Worm (Caenorhabditis elegans) whole organism, early embryonic: Measurements from ENCODE around the gene F42A9.11.

ENCODE experiments used
- F13C5.2 ChIP-seq: sonication (generic microtip); optimal IDR thresholded peaks from 2 replicates; lab custom pipeline; 2017; ENCODE audit warnings: mild to moderate bottlenecking, missing genetic modification characterization, inconsistent platforms, missing compliant biosample characterization
- ama-1 ChIP-seq: fragments of 150-350 bp; optimal IDR thresholded peaks from 2 replicates; lab custom pipeline; 2014
- ceh-13 ChIP-seq: fragments of 200-800 bp; sonication (Bioruptor generic); optimal IDR thresholded peaks from 2 replicates; lab custom pipeline; 2018; ENCODE audit warnings: mild to moderate bottlenecking, missing genetic modification characterization, missing compliant biosample characterization
- hmbx-1 ChIP-seq: sonication (generic microtip); optimal IDR thresholded peaks from 2 replicates; lab custom pipeline; 2016; ENCODE audit warnings: mild to moderate bottlenecking, missing genetic modification characterization, missing compliant biosample characterization
- hmg-4 ChIP-seq: fragments of 200-800 bp; sonication (Bioruptor generic); optimal IDR thresholded peaks from 2 replicates; lab custom pipeline; 2018; ENCODE audit warnings: mild to moderate bottlenecking, missing genetic modification characterization, missing compliant biosample characterization
- pes-1 ChIP-seq: fragments of 200-800 bp; sonication (Bioruptor generic); IDR thresholded peaks from 2 replicates; pipeline ENCODE4 v1.3.6; 2022; ENCODE audit warnings: missing genetic modification reagents, missing genetic modification characterization, missing compliant biosample characterization
- sea-1 ChIP-seq: fragments of 200-800 bp; sonication (Bioruptor generic); conservative IDR thresholded peaks from 2 replicates; pipeline ENCODE4 v1.3.6; 2022; ENCODE audit warnings: missing genetic modification characterization, missing compliant biosample characterization
- tbx-37 ChIP-seq: fragments of 200-800 bp; sonication (Bioruptor generic); conservative IDR thresholded peaks from 2 replicates; pipeline ENCODE4 v1.3.6; 2022; ENCODE audit warnings: missing genetic modification reagents, missing genetic modification characterization, missing compliant biosample characterization
- tra-4 ChIP-seq: sonication (generic microtip); optimal IDR thresholded peaks from 2 replicates; lab custom pipeline; 2017; ENCODE audit warnings: missing genetic modification characterization, missing compliant biosample characterization

ce11 chrIV:8587057-8587456 is 40.4 kb upstream of the F42A9.11 start:
- TF ChIP-seq ama-1 (lab: Kevin White, UChicago) (no peak), sea-1 (GFP tag; lab: Robert Waterston, UW) (no peak), hmbx-1 (tag; lab: Kevin White, UChicago) (no peak), tra-4 (tag; lab: Kevin White, UChicago) (no peak), hmg-4 (no peak), ceh-13 (GFP tag; lab: Kevin White, UChicago) (no peak), F13C5.2 (tag; lab: Kevin White, UChicago) (no peak), tbx-37 (GFP tag; lab: Robert Waterston, UW) (no peak), pes-1 (GFP tag; lab: Robert Waterston, UW) (no peak)
